Fruit fly (Drosophila melanogaster): Measurements from ENCODE around the gene ZAP3.
A peak's percentile ranks its signal among the peaks of the same experiment; 100 is the strongest.

Gene ZAP3

dm6 chrX:10082185-10082949 is at the start of gene ZAP3:
ZAP3 (minus strand) TSS chrX:10082492.
- TF ChIP-seq Vsx2 (GFP tag; optimal IDR thresholded peaks at IDR 0.05; ENCODE audit: partially characterized antibody) (no peak), br (GFP tag; optimal IDR thresholded peaks at IDR 0.05) (no peak)

DNA sequence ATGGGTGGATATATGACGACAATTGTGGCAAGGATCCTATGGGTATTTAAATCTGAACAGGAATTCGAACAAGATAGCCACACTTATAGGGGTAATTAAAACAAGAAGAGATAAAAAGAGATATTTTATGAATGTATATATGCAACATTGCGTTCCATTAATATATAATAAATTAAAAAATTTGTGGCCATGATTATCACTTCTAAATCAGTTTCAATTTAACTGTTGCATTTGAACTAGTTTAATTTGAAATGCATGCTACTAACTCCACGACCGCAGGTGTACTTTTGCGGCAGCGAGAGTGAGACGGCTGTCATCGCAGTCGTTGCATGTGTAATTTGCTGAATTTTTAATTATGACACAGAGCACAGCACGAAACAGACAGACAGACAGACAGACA is 44.9 kb upstream of the ZAP3 start:
- TF ChIP-seq Vsx2 (GFP tag; optimal IDR thresholded peaks at IDR 0.05; ENCODE audit: partially characterized antibody) (no peak), dsf (GFP tag; optimal IDR thresholded peaks at IDR 0.05; ENCODE audit: borderline replicate concordance) (no peak), pan (optimal IDR thresholded peaks at IDR 0.05) (no peak), Abd-B (GFP tag; optimal IDR thresholded peaks at IDR 0.05) (no peak), GATAd (GFP tag; optimal IDR thresholded peaks at IDR 0.05) (no peak), Dfd (GFP tag; optimal IDR thresholded peaks at IDR 0.05) (no peak), Sp1 (GFP tag; optimal IDR thresholded peaks at IDR 0.05) (no peak), Dif (GFP tag; optimal IDR thresholded peaks at IDR 0.05; ENCODE audit: partially characterized antibody) (no peak), N (GFP tag; optimal IDR thresholded peaks at IDR 0.05) (no peak), foxo (GFP tag; optimal IDR thresholded peaks at IDR 0.05) (no peak), woc (GFP tag; optimal IDR thresholded peaks at IDR 0.05) (no peak), Rel (GFP tag; optimal IDR thresholded peaks at IDR 0.05) (no peak), Rel (tag; optimal IDR thresholded peaks at IDR 0.05) (no peak), ey (GFP tag; optimal IDR thresholded peaks at IDR 0.05) (no peak), Mio (GFP tag; optimal IDR thresholded peaks at IDR 0.05) (no peak), tai (GFP tag; optimal IDR thresholded peaks at IDR 0.05) (no peak), Hnf4 (GFP tag; optimal IDR thresholded peaks at IDR 0.05) (no peak), h (GFP tag; optimal IDR thresholded peaks at IDR 0.05) (no peak)

dm6 chrX:10125629-10126028 is 43.3 kb upstream of the ZAP3 start:
- TF ChIP-seq Abd-B (GFP tag; optimal IDR thresholded peaks at IDR 0.05) (no peak), Jra (GFP tag; optimal IDR thresholded peaks at IDR 0.05) (no peak), sv (GFP tag; optimal IDR thresholded peaks at IDR 0.05) (no peak), ey (GFP tag; optimal IDR thresholded peaks at IDR 0.05) (peak; percentile 27), br (GFP tag; optimal IDR thresholded peaks at IDR 0.05) (no peak), psq (GFP tag; optimal IDR thresholded peaks at IDR 0.05) (peak; percentile 3), fru (GFP tag; optimal IDR thresholded peaks at IDR 0.05) (peak; percentile 21), sage (GFP tag; optimal IDR thresholded peaks at IDR 0.05) (no peak), foxo (GFP tag; optimal IDR thresholded peaks at IDR 0.05) (peak in 1 of 2 experiments; percentile 21), rgr (GFP tag; optimal IDR thresholded peaks at IDR 0.05) (peak; percentile 25), h (GFP tag; optimal IDR thresholded peaks at IDR 0.05) (peak; percentile 34)

DNA sequence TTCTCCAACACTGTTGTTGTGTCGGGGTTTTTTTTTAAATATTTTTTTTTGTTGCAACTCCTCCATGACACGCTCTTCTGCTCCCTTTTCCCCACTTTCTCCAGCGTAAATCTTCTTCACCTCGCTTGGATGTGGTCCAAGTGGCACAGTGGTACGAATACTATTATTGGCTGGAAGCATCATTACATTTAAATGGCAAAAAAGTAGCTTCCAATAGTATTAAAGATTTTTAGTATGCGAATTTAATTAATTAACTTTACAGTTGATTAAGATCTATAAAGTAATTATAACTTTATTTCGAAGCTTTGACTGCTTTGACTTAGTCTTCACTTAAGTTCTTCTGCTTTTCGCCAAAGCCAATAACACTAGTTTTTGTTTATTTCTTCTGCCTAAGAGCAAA is 36.0 kb upstream of the ZAP3 start:
- TF ChIP-seq dl (GFP tag; optimal IDR thresholded peaks at IDR 0.05; ENCODE audit: insufficient read depth in 1 of 2, partially characterized antibody in 2 of 2) (no peak), Myc (optimal IDR thresholded peaks at IDR 0.05) (no peak), Hr78 (GFP tag; optimal IDR thresholded peaks at IDR 0.05) (no peak), sage (GFP tag; optimal IDR thresholded peaks at IDR 0.05) (no peak), psq (GFP tag; optimal IDR thresholded peaks at IDR 0.05) (peak; percentile 28), Sp1 (GFP tag; optimal IDR thresholded peaks at IDR 0.05) (no peak), Hnf4 (GFP tag; optimal IDR thresholded peaks at IDR 0.05) (no peak), CrebA (GFP tag; optimal IDR thresholded peaks at IDR 0.05; ENCODE audit: borderline replicate concordance) (no peak), woc (GFP tag; optimal IDR thresholded peaks at IDR 0.05) (peak; percentile 35), CG9705 (GFP tag; optimal IDR thresholded peaks at IDR 0.05) (no peak), Hr83 (GFP tag; optimal IDR thresholded peaks at IDR 0.05; ENCODE audit: poor library complexity, severe bottlenecking) (no peak), OdsH (GFP tag; optimal IDR thresholded peaks at IDR 0.05) (no peak)
